Fruit fly (Drosophila melanogaster) whole organism, embryonic: ENCODE results near the gene CG13248.

Experiments used
- Ada2b ChIP-seq: fragments of 200-800 bp; sonication (Bioruptor generic); IDR thresholded peaks from 2 replicates; pipeline ENCODE4 v1.3.6; 2022; ENCODE audit warnings: missing biosample characterization, missing genetic modification characterization
- Atf-2 ChIP-seq: fragments of 200-800 bp; sonication (Bioruptor generic); optimal IDR thresholded peaks from 2 replicates; lab custom pipeline; 2016; ENCODE audit warnings: missing biosample characterization, missing genetic modification characterization
- Atf3 ChIP-seq: fragments of 200-800 bp; sonication (Bioruptor generic); optimal IDR thresholded peaks from 3 replicates; lab custom pipeline; 2016; ENCODE audit warnings: missing biosample characterization, missing genetic modification characterization
- CG10147 ChIP-seq: fragments of 200-800 bp; sonication (Bioruptor generic); optimal IDR thresholded peaks from 2 replicates; lab custom pipeline; 2019; ENCODE audit warnings: missing biosample characterization, mild to moderate bottlenecking, missing genetic modification characterization, moderate library complexity
- CG10431 ChIP-seq: fragments of 200-800 bp; sonication (Bioruptor generic); optimal IDR thresholded peaks from 3 replicates; lab custom pipeline; 2018; ENCODE audit warnings: missing biosample characterization, mild to moderate bottlenecking, missing genetic modification characterization
- CG14050 ChIP-seq: fragments of 200-800 bp; sonication (Bioruptor generic); IDR thresholded peaks from 3 replicates; pipeline ENCODE4 v1.3.6; 2022; ENCODE audit warnings: missing biosample characterization, missing genetic modification characterization
- CG14667 ChIP-seq: fragments of 200-800 bp; sonication (Bioruptor generic); IDR thresholded peaks from 2 replicates; pipeline ENCODE4 v1.3.6; 2022; ENCODE audit warnings: missing biosample characterization, missing genetic modification characterization
- CG14710 ChIP-seq: fragments of 200-800 bp; sonication (Bioruptor generic); optimal IDR thresholded peaks from 3 replicates; lab custom pipeline; 2019; ENCODE audit warnings: missing biosample characterization, mild to moderate bottlenecking, missing genetic modification characterization, moderate library complexity
- CG1603 ChIP-seq: fragments of 200-800 bp; sonication (Bioruptor generic); optimal IDR thresholded peaks from 2 replicates; lab custom pipeline; 2019; ENCODE audit warnings: missing biosample characterization, mild to moderate bottlenecking, missing genetic modification characterization, moderate library complexity
- CG16815 ChIP-seq: fragments of 200-800 bp; sonication (Bioruptor generic); optimal IDR thresholded peaks from 3 replicates; lab custom pipeline; 2017; ENCODE audit warnings: missing biosample characterization, mild to moderate bottlenecking, missing genetic modification characterization
- CG17186 ChIP-seq: fragments of 200-800 bp; sonication (Bioruptor generic); optimal IDR thresholded peaks from 3 replicates; lab custom pipeline; 2017; ENCODE audit warnings: missing biosample characterization, missing genetic modification reagents, missing genetic modification characterization
- CG31224 ChIP-seq: fragments of 200-800 bp; sonication (Bioruptor generic); IDR thresholded peaks from 2 replicates; pipeline ENCODE4 v1.3.6; 2022; ENCODE audit warnings: missing biosample characterization, missing genetic modification characterization
- CG3726 ChIP-seq: fragments of 200-800 bp; sonication (Bioruptor generic); IDR thresholded peaks from 3 replicates; pipeline ENCODE4, ENCODE4 v1.3.6; 2022; ENCODE audit warnings: missing biosample characterization, missing genetic modification characterization
- CG4707 ChIP-seq: fragments of 200-800 bp; sonication (Bioruptor generic); optimal IDR thresholded peaks from 2 replicates; lab custom pipeline; 2018; ENCODE audit warnings: missing biosample characterization, mild to moderate bottlenecking, missing genetic modification characterization, moderate library complexity
- CG6175 ChIP-seq: fragments of 200-800 bp; sonication (Bioruptor generic); IDR thresholded peaks from 3 replicates; pipeline ENCODE4 v1.3.6; 2022; ENCODE audit warnings: missing biosample characterization, missing genetic modification characterization
- CG7271 ChIP-seq: fragments of 200-800 bp; sonication (Bioruptor generic); optimal IDR thresholded peaks from 2 replicates; lab custom pipeline; 2018; ENCODE audit warnings: missing biosample characterization, mild to moderate bottlenecking, missing genetic modification characterization, moderate library complexity
- CG9797 ChIP-seq: fragments of 200-800 bp; sonication (Bioruptor generic); optimal IDR thresholded peaks from 3 replicates; lab custom pipeline; 2018; ENCODE audit warnings: missing biosample characterization, mild to moderate bottlenecking, missing genetic modification characterization
- D19B ChIP-seq: fragments of 200-800 bp; sonication (Bioruptor generic); optimal IDR thresholded peaks from 2 replicates; lab custom pipeline; 2017; ENCODE audit warnings: missing biosample characterization, mild to moderate bottlenecking, missing genetic modification characterization
- E2f1 ChIP-seq: fragments of 200-800 bp; sonication (Bioruptor generic); IDR thresholded peaks from 2 replicates; pipeline ENCODE4 v1.3.6; 2022; ENCODE audit warnings: missing biosample characterization, missing genetic modification characterization
- Fer1 ChIP-seq: fragments of 200-800 bp; sonication (Bioruptor generic); optimal IDR thresholded peaks from 2 replicates; lab custom pipeline; 2017; ENCODE audit warnings: missing biosample characterization, mild to moderate bottlenecking, missing genetic modification characterization
- Gug ChIP-seq: fragments of 200-800 bp; sonication (Bioruptor generic); IDR thresholded peaks from 4 replicates; pipeline ENCODE4 v1.3.6; 2022; ENCODE audit warnings: missing biosample characterization, missing genetic modification characterization
- Hey ChIP-seq: fragments of 200-800 bp; sonication (Bioruptor generic); optimal IDR thresholded peaks from 3 replicates; lab custom pipeline; 2018; ENCODE audit warnings: missing biosample characterization, mild to moderate bottlenecking, missing genetic modification characterization
- Lhr ChIP-seq: fragments of 200-800 bp; sonication (Bioruptor generic); optimal IDR thresholded peaks from 3 replicates; lab custom pipeline; 2017; ENCODE audit warnings: mild to moderate bottlenecking, missing biosample characterization, missing genetic modification reagents, missing genetic modification characterization
- MESR4 ChIP-seq: fragments of 200-800 bp; sonication (Bioruptor generic); optimal IDR thresholded peaks from 2 replicates; lab custom pipeline; 2018; ENCODE audit warnings: missing biosample characterization, mild to moderate bottlenecking, missing genetic modification characterization, moderate library complexity
- Rfx ChIP-seq: fragments of 200-800 bp; sonication (Bioruptor generic); IDR thresholded peaks from 2 replicates; pipeline ENCODE4 v1.3.6; 2022; ENCODE audit warnings: missing biosample characterization, missing genetic modification characterization
- Sin3A ChIP-seq: fragments of >200 bp; optimal IDR thresholded peaks from 2 replicates; lab custom pipeline; 2018
- Spps ChIP-seq: fragments of 200-800 bp; sonication (Bioruptor generic); optimal IDR thresholded peaks from 2 replicates; lab custom pipeline; 2018; ENCODE audit warnings: missing biosample characterization, mild to moderate bottlenecking, missing genetic modification characterization
- ara ChIP-seq: fragments of 200-800 bp; sonication (Bioruptor generic); IDR thresholded peaks from 2 replicates; pipeline ENCODE4 v1.3.6; 2022; ENCODE audit warnings: missing biosample characterization, missing genetic modification characterization
- cad ChIP-seq: fragments of >200 bp; optimal IDR thresholded peaks from 2 replicates; lab custom pipeline; 2017; ENCODE audit warnings: missing biosample characterization, missing genetic modification characterization
- cato ChIP-seq: fragments of 200-800 bp; sonication (Bioruptor generic); optimal IDR thresholded peaks from 2 replicates; lab custom pipeline; 2016; ENCODE audit warnings: missing biosample characterization, missing genetic modification characterization, borderline replicate concordance
- crol ChIP-seq: fragments of 200-800 bp; sonication (Bioruptor generic); IDR thresholded peaks from 2 replicates; pipeline ENCODE4 v1.3.6; 2022; ENCODE audit warnings: missing biosample characterization, missing genetic modification characterization
- crp ChIP-seq, 2 experiments: fragments of 200-800 bp; sonication (Bioruptor generic); optimal IDR thresholded peaks; 2 replicates in 1 of 2; 3 replicates in 1 of 2; lab custom pipeline; 2017; ENCODE audit warnings: missing biosample characterization in 2 of 2, missing genetic modification characterization in 2 of 2, mild to moderate bottlenecking in 1 of 2, moderate library complexity in 1 of 2
- dmrt11E ChIP-seq: fragments of 200-800 bp; sonication (Bioruptor generic); optimal IDR thresholded peaks from 3 replicates; lab custom pipeline; 2018; ENCODE audit warnings: missing biosample characterization, mild to moderate bottlenecking, missing genetic modification characterization, moderate library complexity
- gcm2 ChIP-seq: fragments of 200-800 bp; sonication (Bioruptor generic); optimal IDR thresholded peaks from 2 replicates; lab custom pipeline; 2016; ENCODE audit warnings: missing biosample characterization, missing genetic modification characterization
- grn ChIP-seq: fragments of 200-800 bp; sonication (Bioruptor generic); optimal IDR thresholded peaks from 3 replicates; lab custom pipeline; 2017; ENCODE audit warnings: missing biosample characterization, missing genetic modification characterization
- mld ChIP-seq: fragments of 200-800 bp; sonication (Bioruptor generic); IDR thresholded peaks from 3 replicates; pipeline ENCODE4 v1.3.6; 2022; ENCODE audit warnings: missing biosample characterization, missing genetic modification characterization; ENCODE audit not compliant: partially characterized antibody
- p53 ChIP-seq: fragments of 200-800 bp; sonication (Bioruptor generic); optimal IDR thresholded peaks from 2 replicates; lab custom pipeline; 2016; ENCODE audit warnings: missing biosample characterization, missing genetic modification characterization
- peb ChIP-seq: fragments of 200-800 bp; sonication (Bioruptor generic); IDR thresholded peaks from 2 replicates; pipeline ENCODE4 v1.3.6; 2022; ENCODE audit warnings: missing biosample characterization, missing genetic modification characterization
- pita ChIP-seq: fragments of 200-800 bp; sonication (Bioruptor generic); optimal IDR thresholded peaks from 2 replicates; lab custom pipeline; 2017; ENCODE audit warnings: missing biosample characterization, mild to moderate bottlenecking, missing genetic modification characterization
- pnt ChIP-seq: fragments of 200-800 bp; sonication (Bioruptor generic); optimal IDR thresholded peaks from 3 replicates; lab custom pipeline; 2016; ENCODE audit warnings: missing biosample characterization, missing genetic modification characterization
- pum ChIP-seq: fragments of 200-800 bp; sonication (Bioruptor generic); optimal IDR thresholded peaks from 2 replicates; lab custom pipeline; 2016; ENCODE audit warnings: missing biosample characterization, missing genetic modification characterization
- pzg ChIP-seq: fragments of 200-800 bp; sonication (Bioruptor generic); optimal IDR thresholded peaks from 3 replicates; lab custom pipeline; 2018; ENCODE audit warnings: missing biosample characterization, mild to moderate bottlenecking, missing genetic modification characterization, moderate library complexity
- row ChIP-seq: fragments of 200-800 bp; sonication (Bioruptor generic); IDR thresholded peaks from 3 replicates; pipeline ENCODE4 v1.3.6; 2022; ENCODE audit warnings: missing biosample characterization, missing genetic modification characterization
- sens ChIP-seq: fragments of 200-800 bp; sonication (Bioruptor generic); peaks from one replicate; lab custom pipeline; 2016; ENCODE audit warnings: missing biosample characterization, missing genetic modification characterization
- sisA ChIP-seq: fragments of 200-800 bp; sonication (Bioruptor generic); IDR thresholded peaks from 2 replicates; pipeline ENCODE4 v1.3.6; 2022; ENCODE audit warnings: missing biosample characterization, missing genetic modification characterization
- so ChIP-seq: fragments of 200-800 bp; sonication (Bioruptor generic); IDR thresholded peaks from 3 replicates; pipeline ENCODE4 v1.3.6; 2022; ENCODE audit warnings: missing biosample characterization, missing genetic modification characterization
- sug ChIP-seq: fragments of 200-800 bp; optimal IDR thresholded peaks from 2 replicates; lab custom pipeline; 2019; ENCODE audit warnings: missing biosample characterization, mild to moderate bottlenecking, missing genetic modification characterization, moderate library complexity
- toy ChIP-seq: fragments of 200-800 bp; sonication (Bioruptor generic); IDR thresholded peaks from 2 replicates; pipeline ENCODE4 v1.3.6; 2022; ENCODE audit warnings: missing biosample characterization, missing genetic modification characterization
- tup ChIP-seq: fragments of 200-800 bp; sonication (Bioruptor generic); optimal IDR thresholded peaks from 2 replicates; lab custom pipeline; 2016; ENCODE audit warnings: missing biosample characterization, mild to moderate bottlenecking, missing genetic modification characterization, moderate library complexity
- twi ChIP-seq: fragments of 200-800 bp; optimal IDR thresholded peaks from 2 replicates; lab custom pipeline; 2019; ENCODE audit warnings: missing biosample characterization, mild to moderate bottlenecking, missing genetic modification characterization, moderate library complexity

Gene CG13248

dm6 chr3L:20366674-20367372 lies 43.5 kb downstream of the CG13248 start, which contains the start of the genes Toll-9 and in (continued):
- no peak for TF ChIP-seq mld (GFP tag; lab: Robert Waterston, UW)
- TF ChIP-seq pnt (GFP tag; lab: Kevin White, UChicago): no peak
- no peak for TF ChIP-seq ara (GFP tag; lab: Robert Waterston, UW)
- no peak for TF ChIP-seq CG6175 (GFP tag; lab: Robert Waterston, UW)
- TF ChIP-seq toy (GFP tag; lab: Robert Waterston, UW): no peak
- TF ChIP-seq so (GFP tag; lab: Robert Waterston, UW): no peak
- TF ChIP-seq Gug (GFP tag; lab: Robert Waterston, UW): no peak
- TF ChIP-seq CG17186 (GFP tag; lab: Kevin White, UChicago): no peak
- TF ChIP-seq CG31224 (GFP tag; lab: Robert Waterston, UW): no peak
- no peak for TF ChIP-seq CG7271
- no peak for TF ChIP-seq gcm2 (GFP tag; lab: Kevin White, UChicago)
- TF ChIP-seq, all 482 proteins: peak for 14

- no peak for TF ChIP-seq peb
- no peak for TF ChIP-seq crp (GFP tag; optimal IDR thresholded peaks at IDR 0.05; lab: Kevin White, UChicago)
- TF ChIP-seq twi (tag; lab: Kevin White, UChicago): no peak
- no peak for TF ChIP-seq Spps (tag; lab: Kevin White, UChicago)
- no peak for TF ChIP-seq CG10147
- TF ChIP-seq sug: peak; percentile 75
- no peak for TF ChIP-seq Rfx (GFP tag; lab: Robert Waterston, UW)
- TF ChIP-seq E2f1 (GFP tag; lab: Robert Waterston, UW): no peak
- TF ChIP-seq Lhr (GFP tag; lab: Kevin White, UChicago): no peak
- TF ChIP-seq CG16815: no peak
- TF ChIP-seq CG1603 (tag; lab: Kevin White, UChicago): no peak
- no peak for TF ChIP-seq cad (GFP tag; lab: Kevin White, UChicago)
- no peak for TF ChIP-seq CG4707 (GFP tag; lab: Kevin White, UChicago)
- no peak for TF ChIP-seq grn (GFP tag; lab: Kevin White, UChicago)
- no peak for TF ChIP-seq CG14710 (tag; lab: Kevin White, UChicago)
- no peak for TF ChIP-seq CG9797
- no peak for TF ChIP-seq Sin3A (lab: Kevin White, UChicago)
- TF ChIP-seq CG31224 (GFP tag; lab: Robert Waterston, UW): peak; percentile 72
- no peak for TF ChIP-seq pum (GFP tag; lab: Kevin White, UChicago)
- no peak for TF ChIP-seq cato
- no peak for TF ChIP-seq pzg (GFP tag; lab: Kevin White, UChicago)
- no peak for TF ChIP-seq Fer1 (GFP tag; lab: Kevin White, UChicago)
- TF ChIP-seq p53 (GFP tag; lab: Kevin White, UChicago): no peak
- TF ChIP-seq CG10431: no peak
- no peak for TF ChIP-seq sens
- peak; percentile 42 for TF ChIP-seq D19B
- TF ChIP-seq tup (GFP tag; lab: Kevin White, UChicago): no peak
- peak; percentile 64 for TF ChIP-seq Hey (tag; lab: Kevin White, UChicago)
- no peak for TF ChIP-seq CG14667 (GFP tag; lab: Robert Waterston, UW)
- TF ChIP-seq sisA: no peak
- no peak for TF ChIP-seq Atf3 (GFP tag; lab: Kevin White, UChicago)
- no peak for TF ChIP-seq pita
- TF ChIP-seq CG14050 (GFP tag; lab: Robert Waterston, UW): no peak
- TF ChIP-seq Ada2b: no peak
- TF ChIP-seq Atf-2: no peak
- no peak for TF ChIP-seq CG3726 (GFP tag; lab: Robert Waterston, UW)
- TF ChIP-seq dmrt11E (tag; lab: Kevin White, UChicago): no peak
- TF ChIP-seq row (GFP tag; lab: Robert Waterston, UW): no peak
- no peak for TF ChIP-seq MESR4
- no peak for TF ChIP-seq crol (GFP tag; lab: Robert Waterston, UW)
These were observed 44.3 kb downstream of the CG13248 start for dm6 chr3L:20366074-20366473.
